Fruit fly (Drosophila melanogaster) S2 (cell line): ENCODE data around the gene Gcn5.

Experiments
- CG8478 ChIP-seq: fragments of >200 bp; optimal IDR thresholded peaks from 2 replicates; lab custom pipeline; 2018
- CTCF ChIP-seq, 2 experiments: fragments of >200 bp; optimal IDR thresholded peaks; 2 replicates each; lab custom pipeline; 2018

Gcn5 gene

DNA sequence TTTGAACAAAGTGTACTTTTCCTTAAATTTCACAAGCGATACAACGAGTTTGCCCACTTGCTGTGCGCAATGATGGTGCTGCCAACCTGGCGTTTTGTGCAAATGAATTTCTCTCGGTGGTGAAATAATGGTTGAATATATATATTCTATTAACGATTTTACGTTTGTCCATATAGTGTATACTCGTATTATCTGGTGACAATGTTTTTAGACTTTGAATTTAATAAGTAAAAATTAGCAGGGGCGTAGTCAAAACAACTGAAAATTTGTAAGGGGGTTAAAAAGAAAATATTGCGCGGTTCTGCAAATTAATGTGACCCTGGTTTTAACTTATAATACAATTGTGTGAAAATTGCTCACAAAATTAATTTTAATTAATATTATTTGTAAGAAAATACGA is at the start of gene Gcn5, which contains the start of gene ver:
Gcn5 (minus strand) TSS at position 74 of the 400 bp plus-strand sequence.
ver (plus strand) TSS at position 47 of the 400 bp plus-strand sequence.
- TF ChIP-seq CTCF (optimal IDR thresholded peaks at IDR 0.05; lab: Kevin White, UChicago) (no peak), CG8478 (lab: Kevin White, UChicago) (no peak)

DNA sequence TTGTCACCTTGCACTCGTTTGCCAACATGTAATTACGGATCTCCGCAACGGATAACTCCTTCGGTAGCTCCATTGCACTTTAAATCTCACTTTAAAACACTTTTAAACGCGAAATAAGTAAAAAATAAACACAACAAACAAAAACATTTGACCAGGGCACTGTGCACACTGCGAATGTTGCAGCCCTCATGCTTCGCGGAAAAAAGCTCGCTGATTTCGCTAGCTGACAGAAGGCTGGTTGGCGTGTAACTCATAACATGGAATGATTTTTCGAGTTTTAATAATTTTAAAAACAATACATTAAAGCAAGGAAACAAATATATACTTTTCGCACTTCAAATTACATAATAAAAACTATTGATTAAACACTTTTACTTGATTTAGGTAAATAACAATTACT is 48.6 kb upstream of the Gcn5 start, which contains the start of gene sowah:
sowah (minus strand) TSS at position 177 of the 400 bp plus-strand sequence.
- TF ChIP-seq CG8478 (lab: Kevin White, UChicago), result no peak
- peak in 1 of 2 experiments; percentile 39 for TF ChIP-seq CTCF (optimal IDR thresholded peaks at IDR 0.05; lab: Kevin White, UChicago)

DNA sequence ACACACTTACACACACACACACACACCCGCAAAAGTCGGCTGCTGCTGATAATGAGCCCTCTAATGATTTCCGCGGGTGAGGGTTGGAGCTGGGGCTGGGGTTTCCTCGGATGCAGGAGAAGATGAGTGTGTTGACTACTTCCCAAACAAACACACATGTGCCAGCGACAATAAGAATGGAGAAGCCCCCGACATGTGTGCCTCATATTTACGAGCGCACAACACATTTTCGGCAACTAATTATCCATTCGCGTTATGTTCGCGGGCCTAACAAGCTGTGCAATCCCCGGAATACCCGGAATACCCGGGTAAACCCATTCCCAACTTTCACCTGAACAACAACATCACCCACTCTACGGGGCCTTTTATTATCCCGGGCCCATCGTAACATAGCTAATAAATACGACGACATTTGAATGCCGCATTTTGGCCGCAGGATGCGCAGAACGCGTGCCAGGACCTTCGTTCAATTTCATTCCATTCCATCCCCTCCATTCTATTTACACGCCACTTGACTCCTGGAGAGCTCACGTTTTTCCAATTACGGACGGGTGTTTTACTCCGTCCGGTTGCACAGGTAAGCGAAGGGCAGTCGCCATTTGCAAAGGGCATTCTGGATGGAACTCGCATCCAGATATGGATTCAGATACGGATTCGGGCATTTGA is 42.4 kb upstream of the Gcn5 start:
- TF ChIP-seq CTCF (optimal IDR thresholded peaks at IDR 0.05; lab: Kevin White, UChicago) (no peak), CG8478 (lab: Kevin White, UChicago) (no peak)

DNA sequence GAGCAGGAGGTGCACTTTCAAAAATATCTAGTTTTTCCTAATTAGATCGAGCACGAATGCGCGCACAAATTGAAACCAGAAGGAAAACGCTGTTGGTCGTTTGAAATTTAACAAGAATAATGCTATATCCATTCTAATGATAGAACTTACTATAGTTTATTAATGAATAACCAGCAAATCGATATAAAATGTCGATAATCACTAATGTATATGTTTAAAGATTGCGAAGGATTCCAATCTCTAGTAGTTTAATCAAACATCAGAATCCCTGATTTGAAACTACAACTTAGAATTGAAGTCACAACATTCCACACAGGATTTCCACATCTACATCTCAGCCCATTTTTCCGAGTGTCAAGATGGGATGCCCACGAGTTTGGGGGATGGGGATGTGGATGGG is 41.6 kb upstream of the Gcn5 start:
- TF ChIP-seq CTCF (optimal IDR thresholded peaks at IDR 0.05; lab: Kevin White, UChicago) (no peak), CG8478 (lab: Kevin White, UChicago) (no peak)

DNA sequence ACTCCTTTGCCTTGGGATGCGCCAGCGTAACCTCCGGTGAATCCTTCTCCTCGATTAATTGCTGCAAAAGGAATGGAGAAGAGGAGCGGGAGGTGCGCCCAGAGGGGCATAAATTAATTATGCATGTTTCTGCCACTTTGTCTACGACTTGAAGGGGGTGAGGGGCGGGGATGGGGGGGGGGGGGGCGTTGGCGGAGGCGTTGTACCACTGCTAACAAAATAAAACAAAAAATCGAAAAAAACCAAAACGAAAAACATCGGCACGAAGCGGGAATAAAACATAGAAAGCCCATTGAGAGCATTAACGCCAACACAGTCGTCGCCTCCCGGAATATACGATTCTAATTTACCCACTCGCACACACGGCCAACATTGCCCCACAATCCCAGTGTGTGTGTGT is 41.2 kb upstream of the Gcn5 start:
- TF ChIP-seq CG8478 (lab: Kevin White, UChicago) (no peak), CTCF (optimal IDR thresholded peaks at IDR 0.05; lab: Kevin White, UChicago) (no peak)

DNA sequence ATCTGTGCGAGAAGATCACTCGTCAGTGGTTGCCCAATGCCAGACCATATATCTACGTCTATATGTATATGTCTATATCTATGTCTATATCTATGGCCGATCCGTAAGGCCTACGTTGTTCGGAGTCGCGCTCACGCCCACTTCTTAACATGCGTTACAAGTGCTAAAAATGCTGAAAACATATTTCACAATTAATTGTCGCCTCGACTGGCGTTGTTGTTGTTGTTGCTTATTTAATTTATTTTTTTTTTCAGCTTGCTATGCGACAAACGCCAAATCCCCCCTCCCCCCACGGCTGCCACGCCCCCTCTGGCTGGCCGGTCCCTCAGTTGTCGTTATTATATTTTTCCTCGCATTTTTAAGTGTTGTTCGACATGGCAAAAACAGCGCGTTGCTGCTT is 40.5 kb upstream of the Gcn5 start:
- no peak for TF ChIP-seq CTCF (optimal IDR thresholded peaks at IDR 0.05; lab: Kevin White, UChicago)
- TF ChIP-seq CG8478 (lab: Kevin White, UChicago), result no peak

DNA sequence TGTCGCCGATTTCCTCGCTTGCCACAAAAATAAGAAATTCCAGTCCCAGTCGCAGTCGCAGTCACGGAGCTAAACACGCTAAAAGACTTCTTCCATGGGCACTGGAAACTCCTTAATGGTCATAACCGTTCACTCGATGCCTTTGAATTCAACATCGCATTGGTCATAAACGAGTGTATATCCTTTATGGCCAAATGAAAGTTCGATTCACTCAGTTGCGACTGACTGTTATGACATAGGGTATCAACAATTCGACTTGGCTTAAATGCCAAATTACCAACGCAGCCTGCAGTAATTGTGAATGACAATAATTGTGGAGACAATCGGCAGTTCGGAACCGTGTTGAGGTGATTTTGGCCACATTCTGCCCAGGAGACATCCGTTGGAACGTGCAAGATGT is 35.5 kb upstream of the Gcn5 start:
- TF ChIP-seq CG8478 (lab: Kevin White, UChicago) (no peak), CTCF (optimal IDR thresholded peaks at IDR 0.05; lab: Kevin White, UChicago) (no peak)

DNA sequence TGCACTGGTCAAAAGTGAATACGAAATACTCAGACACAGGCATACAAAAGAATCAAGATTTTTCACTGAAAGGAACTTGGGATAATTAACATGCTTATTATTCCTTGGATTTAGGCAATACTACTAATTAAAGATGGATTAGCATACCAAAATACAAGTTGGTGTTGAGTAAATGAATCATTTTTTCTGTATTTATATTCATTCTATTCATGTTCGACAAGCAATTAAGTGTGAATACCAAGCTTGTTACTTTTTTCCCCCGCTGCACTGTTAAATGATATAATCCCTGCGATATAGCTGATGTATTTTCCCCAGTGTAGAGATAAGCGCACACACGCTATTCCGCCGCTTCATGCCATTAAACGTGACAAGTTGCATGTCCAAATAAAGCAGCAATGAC is 33.9 kb upstream of the Gcn5 start:
- TF ChIP-seq CTCF (optimal IDR thresholded peaks at IDR 0.05; lab: Kevin White, UChicago) (no peak), CG8478 (lab: Kevin White, UChicago) (no peak)

DNA sequence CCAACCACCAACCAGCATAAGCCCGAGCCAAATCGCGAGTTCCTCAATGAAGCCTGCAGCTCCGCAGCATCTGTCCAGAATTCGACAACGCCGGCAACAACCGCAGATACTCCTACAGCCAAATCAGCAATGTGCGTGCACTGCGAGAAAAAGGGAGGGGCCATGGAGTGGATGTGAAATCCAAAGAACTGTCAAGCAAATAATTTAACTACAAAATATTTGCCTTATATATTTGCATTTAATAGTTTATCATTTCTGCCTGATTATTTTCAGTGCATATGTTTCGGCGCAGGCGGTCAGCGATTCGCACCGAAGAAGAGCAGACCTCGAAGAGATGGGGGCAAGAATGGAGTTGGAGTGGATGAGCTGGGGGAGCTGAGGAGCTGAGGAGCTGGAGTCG is 27.9 kb upstream of the Gcn5 start:
- TF ChIP-seq CTCF (optimal IDR thresholded peaks at IDR 0.05; lab: Kevin White, UChicago) (no peak), CG8478 (lab: Kevin White, UChicago) (no peak)

DNA sequence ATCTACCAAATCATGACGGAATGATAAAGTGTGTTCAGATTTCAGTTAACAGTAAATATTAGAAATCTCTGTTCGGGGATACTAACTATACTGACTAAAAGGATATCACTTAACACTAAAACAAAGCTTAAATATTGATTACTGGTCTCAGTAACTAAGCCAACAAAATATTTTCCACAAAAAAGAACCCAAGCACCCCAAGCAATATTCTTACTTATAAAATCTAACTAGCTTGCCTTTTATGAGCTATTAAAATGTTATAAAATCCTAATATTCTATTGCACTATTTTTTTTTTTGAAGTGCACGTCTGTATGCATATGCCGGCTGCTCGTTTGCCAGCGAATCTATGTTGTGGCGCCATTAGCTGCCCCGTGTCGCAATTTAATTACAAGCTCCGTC is 25.7 kb upstream of the Gcn5 start:
- no peak for TF ChIP-seq CTCF (optimal IDR thresholded peaks at IDR 0.05; lab: Kevin White, UChicago)
- TF ChIP-seq CG8478 (lab: Kevin White, UChicago), result no peak

DNA sequence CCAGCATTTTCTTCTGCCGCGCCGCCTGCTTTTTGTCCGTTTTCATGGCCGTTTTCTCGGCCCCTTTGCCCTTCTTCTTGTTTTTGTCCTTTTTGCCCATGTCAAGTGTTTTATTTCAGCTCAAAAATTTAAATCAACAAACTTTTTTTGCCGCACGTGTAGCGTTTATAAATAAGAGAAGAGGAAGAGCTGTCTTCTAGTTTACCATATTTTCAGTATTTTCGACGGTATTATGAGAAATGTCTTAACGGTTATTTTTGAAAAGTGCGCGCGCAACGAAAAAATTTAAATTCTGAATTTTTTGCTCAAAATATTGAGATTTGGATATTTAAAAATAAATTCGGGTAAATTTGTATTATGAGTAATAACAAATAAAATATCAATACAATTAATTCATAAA is 13.3 kb upstream of the Gcn5 start, which contains the start of gene CG4069:
CG4069 (minus strand) TSS at position 193 of the 400 bp plus-strand sequence.
- TF ChIP-seq CTCF (optimal IDR thresholded peaks at IDR 0.05; lab: Kevin White, UChicago), result no peak
- no peak for TF ChIP-seq CG8478 (lab: Kevin White, UChicago)

DNA sequence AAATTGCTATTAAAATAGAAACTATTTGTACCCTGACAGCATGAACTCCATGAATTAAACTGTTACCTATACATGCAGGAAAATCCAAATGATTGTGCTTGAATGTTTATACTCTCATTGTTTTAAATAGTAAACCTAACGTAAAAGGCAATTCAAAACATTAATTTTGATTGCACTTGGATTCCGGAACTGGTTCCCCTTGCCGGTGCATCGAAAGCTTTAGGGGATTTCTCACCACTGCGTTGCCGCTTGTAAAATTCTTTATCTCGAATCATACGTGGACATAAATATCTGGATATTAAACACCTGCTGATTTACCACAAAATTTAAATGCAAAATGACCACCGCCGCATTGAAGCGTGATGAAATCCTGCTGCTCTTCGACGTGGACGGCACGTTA is 10.5 kb upstream of the Gcn5 start, which contains the start of gene Pmm2:
Pmm2 (plus strand) TSS at position 273 of the 400 bp plus-strand sequence.
- TF ChIP-seq CG8478 (lab: Kevin White, UChicago), result no peak
- TF ChIP-seq CTCF (optimal IDR thresholded peaks at IDR 0.05; lab: Kevin White, UChicago), result peak in 1 of 2 experiments; percentile 17

DNA sequence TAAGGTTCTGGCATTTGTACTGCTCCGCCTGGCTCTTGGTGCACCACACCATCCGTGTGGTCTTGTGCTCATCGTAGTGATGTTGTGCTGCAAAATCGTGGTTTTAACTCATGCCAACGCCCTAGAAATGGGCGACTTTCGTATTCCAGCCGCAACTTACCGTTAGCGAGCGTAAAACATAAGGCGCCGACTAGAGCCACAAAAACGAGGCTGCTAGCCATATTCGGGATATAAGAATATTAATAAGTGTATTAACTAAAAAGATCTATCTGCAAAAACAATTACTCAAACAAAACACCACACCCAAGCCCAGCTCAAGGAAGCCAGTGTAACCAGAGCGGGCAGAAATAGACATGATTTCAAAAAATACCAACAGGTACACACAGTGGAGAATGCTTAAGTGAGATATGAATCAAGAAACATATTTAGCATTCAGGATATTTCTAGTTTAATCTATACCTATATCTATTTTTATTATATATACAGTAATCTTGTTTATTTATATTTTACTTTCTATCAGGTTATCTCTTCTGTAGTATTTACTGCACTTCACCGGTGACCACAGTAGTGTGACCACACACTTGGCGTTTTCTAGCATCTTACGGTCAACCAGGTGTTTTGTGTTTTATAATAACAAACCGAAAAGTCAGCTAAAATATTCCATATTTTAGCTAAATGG is 9.7 kb upstream of the Gcn5 start, which contains the start of the genes Tsf2 and CG34242:
Tsf2 (minus strand) TSS at position 333 of the 679 bp plus-strand sequence.
CG34242 (plus strand) TSS at position 605 of the 679 bp plus-strand sequence.
- TF ChIP-seq CTCF (optimal IDR thresholded peaks at IDR 0.05; lab: Kevin White, UChicago) (no peak), CG8478 (lab: Kevin White, UChicago) (no peak)

DNA sequence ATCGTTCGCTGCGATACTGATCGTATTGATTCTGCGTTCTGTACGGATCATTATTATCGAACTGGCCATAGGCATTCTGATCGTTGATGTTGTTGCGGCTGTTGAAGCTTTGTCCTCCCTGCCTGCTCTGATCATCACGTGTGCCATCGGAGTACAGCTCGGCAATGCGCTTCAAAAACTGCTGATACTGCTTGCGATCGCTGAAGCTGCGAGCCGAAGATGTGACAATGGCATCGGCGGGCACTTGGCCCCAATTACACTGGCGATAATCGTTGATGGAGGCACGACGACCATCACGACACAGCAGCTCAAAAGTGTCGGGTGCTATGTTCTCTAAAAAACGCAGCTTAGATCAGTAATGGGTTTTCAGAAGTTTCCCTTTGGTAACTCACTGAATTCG is 8.4 kb upstream of the Gcn5 start:
- TF ChIP-seq CTCF (optimal IDR thresholded peaks at IDR 0.05; lab: Kevin White, UChicago), result no peak
- TF ChIP-seq CG8478 (lab: Kevin White, UChicago), result no peak

DNA sequence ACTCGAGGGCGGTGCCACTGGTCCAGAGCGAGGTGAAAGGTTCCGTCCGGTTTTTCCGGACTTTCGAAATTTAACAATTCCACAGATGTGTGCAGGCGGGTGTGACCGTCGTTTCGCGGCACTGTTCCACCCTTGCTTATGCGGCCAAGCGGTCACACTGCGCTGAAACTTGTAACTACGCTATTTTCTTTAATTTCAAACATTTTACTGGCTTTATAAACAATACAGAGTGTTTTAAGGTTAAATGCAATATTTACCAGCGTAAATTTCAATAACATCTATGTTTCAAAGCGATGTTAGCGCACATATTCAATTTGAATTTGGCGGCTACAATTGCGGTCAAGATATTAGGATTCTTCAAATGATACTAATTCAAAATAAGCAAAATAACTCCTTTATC is 6.2 kb upstream of the Gcn5 start, which contains the start of gene nst:
nst (minus strand) TSS at position 128 of the 400 bp plus-strand sequence.
- TF ChIP-seq CG8478 (lab: Kevin White, UChicago) (no peak), CTCF (optimal IDR thresholded peaks at IDR 0.05; lab: Kevin White, UChicago) (no peak)
